Fruit fly (Drosophila melanogaster) whole organism, pupa: ENCODE data around the gene CG31445.

ENCODE experiments used
- CG10348 ChIP-seq: fragments of 200-800 bp; sonication (Bioruptor generic); IDR thresholded peaks from 2 replicates; pipeline ENCODE4 v1.3.6; 2022; ENCODE audit warnings: missing biosample characterization, missing genetic modification characterization
- CG12605 ChIP-seq: fragments of 200-800 bp; sonication (Bioruptor generic); IDR thresholded peaks from 2 replicates; pipeline ENCODE4 v1.3.6; 2022; ENCODE audit warnings: missing biosample characterization, missing genetic modification characterization
- CG13204 ChIP-seq: fragments of 200-800 bp; sonication (Bioruptor generic); optimal IDR thresholded peaks from 2 replicates; lab custom pipeline; 2018; ENCODE audit warnings: missing biosample characterization, mild to moderate bottlenecking, missing genetic modification characterization, moderate library complexity
- CG14655 ChIP-seq: fragments of 200-800 bp; sonication (Bioruptor generic); optimal IDR thresholded peaks from 3 replicates; lab custom pipeline; 2017; ENCODE audit warnings: mild to moderate bottlenecking, missing biosample characterization, missing genetic modification reagents, missing genetic modification characterization
- CG15710 ChIP-seq: fragments of 200-800 bp; sonication (Bioruptor generic); optimal IDR thresholded peaks from 2 replicates; lab custom pipeline; 2018; ENCODE audit warnings: missing biosample characterization, mild to moderate bottlenecking, missing genetic modification characterization, moderate library complexity
- CG17806 ChIP-seq: fragments of 200-800 bp; sonication (Bioruptor generic); optimal IDR thresholded peaks from 2 replicates; lab custom pipeline; 2018; ENCODE audit warnings: missing biosample characterization, mild to moderate bottlenecking, missing genetic modification characterization, moderate library complexity
- CG32121 ChIP-seq: fragments of 200-800 bp; sonication (Bioruptor generic); IDR thresholded peaks from 2 replicates; pipeline ENCODE4 v1.3.6; 2022; ENCODE audit warnings: missing biosample characterization, missing genetic modification characterization
- CG34367 ChIP-seq: fragments of 200-800 bp; sonication (Bioruptor generic); optimal IDR thresholded peaks from 2 replicates; lab custom pipeline; 2018; ENCODE audit warnings: missing biosample characterization, mild to moderate bottlenecking, missing genetic modification characterization
- CG4496 ChIP-seq: fragments of 200-800 bp; sonication (Bioruptor generic); IDR thresholded peaks from 3 replicates; pipeline ENCODE4 v1.3.6; 2022; ENCODE audit warnings: missing biosample characterization, missing genetic modification characterization
- CG8159 ChIP-seq: fragments of 200-800 bp; sonication (Bioruptor generic); optimal IDR thresholded peaks from 3 replicates; lab custom pipeline; 2018; ENCODE audit warnings: missing biosample characterization, mild to moderate bottlenecking, missing genetic modification characterization, moderate library complexity
- CG8301 ChIP-seq: fragments of 200-800 bp; sonication (Bioruptor generic); optimal IDR thresholded peaks from 2 replicates; lab custom pipeline; 2018; ENCODE audit warnings: missing biosample characterization, mild to moderate bottlenecking, missing genetic modification characterization
- CG9948 ChIP-seq: fragments of 200-800 bp; sonication (Bioruptor generic); optimal IDR thresholded peaks from 2 replicates; lab custom pipeline; 2018; ENCODE audit warnings: missing biosample characterization, mild to moderate bottlenecking, missing genetic modification characterization, moderate library complexity
- D1 ChIP-seq: fragments of 200-800 bp; sonication (Bioruptor generic); optimal IDR thresholded peaks from 2 replicates; lab custom pipeline; 2018; ENCODE audit warnings: missing biosample characterization, mild to moderate bottlenecking, missing genetic modification characterization, moderate library complexity
- EcR ChIP-seq: fragments of 200-800 bp; sonication (Bioruptor generic); optimal IDR thresholded peaks from 3 replicates; lab custom pipeline; 2019; ENCODE audit warnings: missing biosample characterization, missing genetic modification characterization, mild to moderate bottlenecking, moderate library complexity, missing genetic modification reagents
- Ets98B ChIP-seq: fragments of 200-800 bp; sonication (Bioruptor generic); IDR thresholded peaks from 2 replicates; pipeline ENCODE4 v1.3.6; 2022; ENCODE audit warnings: missing biosample characterization, missing genetic modification characterization
- Pif1A ChIP-seq: fragments of 200-800 bp; sonication (Bioruptor generic); optimal IDR thresholded peaks from 3 replicates; lab custom pipeline; 2016; ENCODE audit warnings: missing biosample characterization, missing genetic modification characterization
- Pif1B ChIP-seq: fragments of 200-800 bp; sonication (Bioruptor generic); optimal IDR thresholded peaks from 3 replicates; lab custom pipeline; 2016; ENCODE audit warnings: missing biosample characterization, missing genetic modification characterization
- Snoo ChIP-seq: fragments of 200-800 bp; sonication (Bioruptor generic); optimal IDR thresholded peaks from 3 replicates; lab custom pipeline; 2017; ENCODE audit warnings: missing biosample characterization, mild to moderate bottlenecking, missing genetic modification characterization, inconsistent platforms
- fd96Ca ChIP-seq: fragments of 200-800 bp; sonication (Bioruptor generic); IDR thresholded peaks from 3 replicates; pipeline ENCODE4 v1.3.6; 2022; ENCODE audit warnings: missing biosample characterization, missing genetic modification characterization
- gl ChIP-seq: fragments of 200-800 bp; sonication (Bioruptor generic); optimal IDR thresholded peaks from 2 replicates; lab custom pipeline; 2018; ENCODE audit warnings: missing biosample characterization, mild to moderate bottlenecking, missing genetic modification characterization
- rn ChIP-seq: fragments of 200-800 bp; sonication (Bioruptor generic); IDR thresholded peaks from 2 replicates; pipeline ENCODE4 v1.3.6; 2022; ENCODE audit warnings: missing biosample characterization, missing genetic modification characterization

Gene CG31445

dm6 chr3R:29284315-29284714 is 39.7 kb upstream of the CG31445 start:
- TF ChIP-seq fd96Ca (GFP tag; lab: Robert Waterston, UW): no peak

- TF ChIP-seq gl (tag; lab: Kevin White, UChicago) (peak; percentile 38), CG34367 (tag; lab: Kevin White, UChicago) (peak; percentile 25), CG4496 (GFP tag; lab: Robert Waterston, UW) (peak; percentile 76; the same call in 2 of the 3 replicates), CG12605 (GFP tag; lab: Robert Waterston, UW) (no peak), Ets98B (GFP tag; lab: Robert Waterston, UW) (no peak), CG13204 (GFP tag; lab: Kevin White, UChicago) (peak; percentile 0), CG8159 (peak; percentile 32), Pif1A (no peak), CG14655 (GFP tag; lab: Kevin White, UChicago) (peak; percentile 62), CG9948 (tag; lab: Kevin White, UChicago) (peak; percentile 44), CG17806 (tag; lab: Kevin White, UChicago) (peak; percentile 29), EcR (GFP tag; lab: Kevin White, UChicago) (peak; percentile 73)
- TF ChIP-seq, all 21 proteins: peak for 9
Observed at dm6 chr3R:29282939-29283616, 38.5 kb upstream of the CG31445 start.

dm6 chr3R:29280633-29281572 is 36.3 kb upstream of the CG31445 start:
- peak; percentile 98 for TF ChIP-seq EcR (GFP tag; lab: Kevin White, UChicago)
- peak; percentile 69 for TF ChIP-seq Pif1A
- peak; percentile 62 for TF ChIP-seq CG15710 (tag; lab: Kevin White, UChicago)
- no peak for TF ChIP-seq CG10348 (GFP tag; lab: Robert Waterston, UW)
- peak; percentile 35; the same call in 1 of the 2 replicates for TF ChIP-seq CG12605 (GFP tag; lab: Robert Waterston, UW)
- peak; percentile 69 for TF ChIP-seq CG34367 (tag; lab: Kevin White, UChicago)
- peak; percentile 71; the same call in 2 of the 3 replicates for TF ChIP-seq CG4496 (GFP tag; lab: Robert Waterston, UW)
- peak; percentile 79 for TF ChIP-seq CG9948 (tag; lab: Kevin White, UChicago)
- TF ChIP-seq D1 (tag; lab: Kevin White, UChicago): peak; percentile 37
- TF ChIP-seq CG14655 (GFP tag; lab: Kevin White, UChicago): peak; percentile 85
- peak; percentile 75 for TF ChIP-seq CG8301 (tag; lab: Kevin White, UChicago)
- peak; percentile 13 for TF ChIP-seq CG13204 (GFP tag; lab: Kevin White, UChicago)
- peak; percentile 28; the same call in 1 of the 3 replicates for TF ChIP-seq fd96Ca (GFP tag; lab: Robert Waterston, UW)
- peak; percentile 97 for TF ChIP-seq CG8159
- TF ChIP-seq rn (GFP tag; lab: Robert Waterston, UW): 0 out of 2 replicates have a peak, but pooled peaks have one; percentile 10
- peak; percentile 67 for TF ChIP-seq Pif1B (GFP tag; lab: Kevin White, UChicago)
- no peak for TF ChIP-seq gl (tag; lab: Kevin White, UChicago)
- TF ChIP-seq Snoo (tag; lab: Kevin White, UChicago): no peak
- no peak for TF ChIP-seq CG32121 (GFP tag; lab: Robert Waterston, UW)
- peak; percentile 65 for TF ChIP-seq CG17806 (tag; lab: Kevin White, UChicago)
- peak; percentile 39; the same call in 1 of the 2 replicates for TF ChIP-seq Ets98B (GFP tag; lab: Robert Waterston, UW)

dm6 chr3R:29279557-29280203 is 35.1 kb upstream of the CG31445 start:
- TF ChIP-seq fd96Ca (GFP tag; lab: Robert Waterston, UW): no peak
- TF ChIP-seq rn (GFP tag; lab: Robert Waterston, UW): no peak
- TF ChIP-seq CG12605 (GFP tag; lab: Robert Waterston, UW): no peak
- 0 out of 3 replicates have a peak, but pooled peaks have one; percentile 47 for TF ChIP-seq CG4496 (GFP tag; lab: Robert Waterston, UW)
- TF ChIP-seq CG15710 (tag; lab: Kevin White, UChicago): peak; percentile 28
- peak; percentile 96 for TF ChIP-seq CG17806 (tag; lab: Kevin White, UChicago)
- peak; percentile 87 for TF ChIP-seq CG14655 (GFP tag; lab: Kevin White, UChicago)
- TF ChIP-seq Snoo (tag; lab: Kevin White, UChicago): no peak
- no peak for TF ChIP-seq gl (tag; lab: Kevin White, UChicago)
- no peak for TF ChIP-seq Pif1A
- peak; percentile 16 for TF ChIP-seq CG13204 (GFP tag; lab: Kevin White, UChicago)
- peak; percentile 60 for TF ChIP-seq EcR (GFP tag; lab: Kevin White, UChicago)
- peak; percentile 92 for TF ChIP-seq D1 (tag; lab: Kevin White, UChicago)
- peak; percentile 98 for TF ChIP-seq CG8159
- no peak for TF ChIP-seq CG34367 (tag; lab: Kevin White, UChicago)
- TF ChIP-seq CG32121 (GFP tag; lab: Robert Waterston, UW): no peak
- no peak for TF ChIP-seq Ets98B (GFP tag; lab: Robert Waterston, UW)
- peak; percentile 97 for TF ChIP-seq CG9948 (tag; lab: Kevin White, UChicago)
- TF ChIP-seq CG8301 (tag; lab: Kevin White, UChicago): peak; percentile 34
- no peak for TF ChIP-seq CG10348 (GFP tag; lab: Robert Waterston, UW)
- TF ChIP-seq Pif1B (GFP tag; lab: Kevin White, UChicago): no peak
